Worm (Caenorhabditis elegans) whole organism, L4 larva: Measurements from ENCODE around the gene fbxa-2.

ENCODE experiments used
- F10B5.3 ChIP-seq: sonication (generic microtip); optimal IDR thresholded peaks from 2 replicates; lab custom pipeline; 2016; ENCODE audit warnings: mild to moderate bottlenecking, missing genetic modification characterization, missing compliant biosample characterization
- F26F4.8 ChIP-seq: fragments of 200-800 bp; sonication (Bioruptor generic); conservative IDR thresholded peaks from 2 replicates; pipeline ENCODE4 v1.3.6; 2022; ENCODE audit warnings: missing genetic modification characterization, missing compliant biosample characterization
- F37D6.2 ChIP-seq: sonication (generic microtip); optimal IDR thresholded peaks from 2 replicates; lab custom pipeline; 2016; ENCODE audit warnings: mild to moderate bottlenecking, missing genetic modification characterization, missing compliant biosample characterization
- F44E2.7 ChIP-seq: fragments of 200-800 bp; sonication (Bioruptor generic); IDR thresholded peaks from 2 replicates; pipeline ENCODE4 v2.1.2; 2022; ENCODE audit warnings: missing genetic modification characterization, missing compliant biosample characterization
- Y105C5A.15 ChIP-seq: fragments of 200-800 bp; sonication (Bioruptor generic); IDR thresholded peaks from 2 replicates; pipeline ENCODE4 v1.3.6; 2022; ENCODE audit warnings: missing genetic modification characterization, missing compliant biosample characterization
- Y48G9A.11 ChIP-seq: fragments of 200-800 bp; sonication (Bioruptor generic); IDR thresholded peaks from 2 replicates; pipeline ENCODE4 v1.3.6; 2022; ENCODE audit warnings: missing genetic modification reagents, missing genetic modification characterization, missing compliant biosample characterization
- Y5F2A.4 ChIP-seq: fragments of 200-800 bp; sonication (Bioruptor generic); optimal IDR thresholded peaks from 2 replicates; lab custom pipeline; 2018; ENCODE audit warnings: mild to moderate bottlenecking, missing genetic modification characterization, missing compliant biosample characterization
- Y75B8A.6 ChIP-seq: fragments of 200-800 bp; sonication (Bioruptor generic); IDR thresholded peaks from 2 replicates; pipeline ENCODE4 v1.3.6; 2022; ENCODE audit warnings: missing genetic modification reagents, missing genetic modification characterization, missing compliant biosample characterization
- ZK337.2 ChIP-seq: fragments of 200-800 bp; sonication (Bioruptor generic); IDR thresholded peaks from 2 replicates; pipeline ENCODE4 v1.3.6; 2022; ENCODE audit warnings: missing genetic modification reagents, missing genetic modification characterization, missing compliant biosample characterization
- aha-1 ChIP-seq: fragments of 150-350 bp; peaks from one replicate; lab custom pipeline; 2014; ENCODE audit warnings: missing biosample characterization, missing genetic modification characterization
- ama-1 ChIP-seq: fragments of 150-350 bp; optimal IDR thresholded peaks from 2 replicates; lab custom pipeline; 2014; ENCODE audit warnings: inconsistent platforms, mixed read lengths
- arid-1 ChIP-seq: fragments of 200-800 bp; sonication (Bioruptor generic); conservative IDR thresholded peaks from 2 replicates; pipeline ENCODE4 v1.3.6; 2022; ENCODE audit warnings: missing genetic modification reagents, missing genetic modification characterization, missing compliant biosample characterization
- ceh-62 ChIP-seq: sonication (generic microtip); optimal IDR thresholded peaks from 2 replicates; lab custom pipeline; 2017; ENCODE audit warnings: missing biosample characterization, missing genetic modification characterization
- ceh-82 ChIP-seq: sonication (generic microtip); optimal IDR thresholded peaks from 2 replicates; lab custom pipeline; 2017; ENCODE audit warnings: missing biosample characterization, missing genetic modification characterization
- ctbp-1 ChIP-seq: fragments of 200-800 bp; sonication (Bioruptor generic); IDR thresholded peaks from 2 replicates; pipeline ENCODE4 v1.3.6; 2022; ENCODE audit warnings: missing genetic modification reagents, missing genetic modification characterization, missing compliant biosample characterization
- dmd-8 ChIP-seq: fragments of 200-800 bp; sonication (Bioruptor generic); IDR thresholded peaks from 2 replicates; pipeline ENCODE4 v1.3.6; 2022; ENCODE audit warnings: missing genetic modification characterization, missing compliant biosample characterization
- duxl-1 ChIP-seq: sonication (generic microtip); optimal IDR thresholded peaks from 2 replicates; lab custom pipeline; 2016; ENCODE audit warnings: mild to moderate bottlenecking, missing genetic modification characterization, moderate library complexity, missing compliant biosample characterization; ENCODE audit not compliant: poor library complexity
- dve-1 ChIP-seq: sonication (generic microtip); optimal IDR thresholded peaks from 2 replicates; lab custom pipeline; 2017; ENCODE audit warnings: antibody characterized with exemption, mild to moderate bottlenecking, missing genetic modification characterization, missing compliant biosample characterization; ENCODE audit not compliant: insufficient read depth
- egl-43 ChIP-seq: fragments of 200-800 bp; sonication (Bioruptor generic); IDR thresholded peaks from 2 replicates; pipeline ENCODE4 v1.3.6; 2022; ENCODE audit warnings: missing genetic modification reagents, missing genetic modification characterization, missing compliant biosample characterization
- lin-15B ChIP-seq: fragments of 150-350 bp; sonication (generic microtip); optimal IDR thresholded peaks from 3 replicates; lab custom pipeline; 2014; ENCODE audit warnings: missing biosample characterization, missing genetic modification characterization
- lin-29 ChIP-seq: fragments of 200-800 bp; sonication (Bioruptor generic); IDR thresholded peaks from 2 replicates; pipeline ENCODE4 v1.3.6; 2022; ENCODE audit warnings: missing genetic modification reagents, missing genetic modification characterization, missing compliant biosample characterization
- lin-38 ChIP-seq: fragments of 200-800 bp; sonication (Bioruptor generic); IDR thresholded peaks from 2 replicates; pipeline ENCODE4 v1.3.6; 2022; ENCODE audit warnings: missing genetic modification reagents, missing genetic modification characterization, missing compliant biosample characterization
- lir-3 ChIP-seq: sonication (generic microtip); optimal IDR thresholded peaks from 2 replicates; lab custom pipeline; 2016; ENCODE audit warnings: mild to moderate bottlenecking, missing genetic modification characterization, missing compliant biosample characterization
- madf-5 ChIP-seq, 2 experiments: fragments of 200-800 bp; sonication (Bioruptor generic); IDR thresholded peaks; 2 replicates each; pipeline ENCODE4 v1.3.6; 2022; ENCODE audit warnings: missing compliant biosample characterization in 2 of 2, missing genetic modification characterization in 2 of 2
- madf-9 ChIP-seq: fragments of 200-800 bp; sonication (Bioruptor generic); conservative IDR thresholded peaks from 2 replicates; pipeline ENCODE4 v1.3.6; 2022; ENCODE audit warnings: missing genetic modification reagents, missing genetic modification characterization, missing compliant biosample characterization
- mdt-29 ChIP-seq: fragments of 200-800 bp; sonication (Bioruptor generic); IDR thresholded peaks from 2 replicates; pipeline ENCODE4 v1.3.6; 2022; ENCODE audit warnings: missing genetic modification reagents, missing genetic modification characterization, missing compliant biosample characterization
- mep-1 ChIP-seq: fragments of 150-350 bp; sonication (generic microtip); optimal IDR thresholded peaks from 3 replicates; lab custom pipeline; 2014; ENCODE audit warnings: missing biosample characterization, missing genetic modification characterization
- nhr-102 ChIP-seq: sonication (generic microtip); optimal IDR thresholded peaks from 2 replicates; lab custom pipeline; 2016; ENCODE audit warnings: mild to moderate bottlenecking, missing genetic modification characterization, moderate library complexity, missing compliant biosample characterization
- nhr-237 ChIP-seq: sonication (generic microtip); optimal IDR thresholded peaks from 2 replicates; lab custom pipeline; 2017; ENCODE audit warnings: missing biosample characterization, missing genetic modification characterization
- nhr-6 ChIP-seq: fragments of 150-350 bp; optimal IDR thresholded peaks from 2 replicates; lab custom pipeline; 2014; ENCODE audit warnings: missing biosample characterization, missing genetic modification characterization
- nhr-77 ChIP-seq: fragments of 150-350 bp; optimal IDR thresholded peaks from 2 replicates; lab custom pipeline; 2014; ENCODE audit warnings: missing biosample characterization, missing genetic modification characterization
- pha-4 ChIP-seq, 2 experiments: fragments of 150-350 bp in 1 of 2; fragments of 200-800 bp in 1 of 2; sonication (Bioruptor generic) in 1 of 2; IDR thresholded peaks in 1 of 2; optimal IDR thresholded peaks in 1 of 2; 2 replicates each; pipeline versions ENCODE4 v1.3.6 to Lab custom; 2014 to 2022; ENCODE audit warnings: missing genetic modification characterization in 2 of 2, missing genetic modification reagents in 2 of 2, missing biosample characterization in 1 of 2, missing compliant biosample characterization in 1 of 2
- php-3 ChIP-seq: fragments of 200-800 bp; sonication (Bioruptor generic); IDR thresholded peaks from 2 replicates; pipeline ENCODE4 v1.3.6; 2022; ENCODE audit warnings: missing genetic modification reagents, missing genetic modification characterization, missing compliant biosample characterization
- pqm-1 ChIP-seq: sonication (generic microtip); optimal IDR thresholded peaks from 2 replicates; lab custom pipeline; 2017; ENCODE audit warnings: missing biosample characterization, missing genetic modification characterization
- rbr-2 ChIP-seq: sonication (generic microtip); optimal IDR thresholded peaks from 2 replicates; lab custom pipeline; 2016; ENCODE audit warnings: missing genotype, missing genetic modification characterization, missing compliant biosample characterization
- sdz-12 ChIP-seq: fragments of 200-800 bp; sonication (Bioruptor generic); optimal IDR thresholded peaks from 2 replicates; lab custom pipeline; 2018; ENCODE audit warnings: mild to moderate bottlenecking, missing genetic modification characterization, missing compliant biosample characterization
- skn-1 ChIP-seq: fragments of 150-350 bp; optimal IDR thresholded peaks from 2 replicates; lab custom pipeline; 2014; ENCODE audit warnings: missing biosample characterization, missing genetic modification characterization
- spr-3 ChIP-seq: fragments of 200-800 bp; sonication (Bioruptor generic); optimal IDR thresholded peaks from 2 replicates; lab custom pipeline; 2018; ENCODE audit warnings: mild to moderate bottlenecking, missing genetic modification characterization, missing compliant biosample characterization
- unc-62 ChIP-seq, 3 experiments: fragments of 150-350 bp in 1 of 3; sonication (generic microtip); optimal IDR thresholded peaks in 2 of 3; peaks in 1 of 3; 1 replicate in 1 of 3; 2 replicates in 2 of 3; lab custom pipeline; 2014 to 2017; ENCODE audit warnings: missing biosample characterization in 3 of 3, missing genetic modification characterization in 3 of 3, missing genetic modification reagents in 3 of 3, missing genotype in 1 of 3
- vab-7 ChIP-seq: fragments of 200-800 bp; sonication (Bioruptor generic); IDR thresholded peaks from 2 replicates; pipeline ENCODE4 v1.3.6; 2022; ENCODE audit warnings: missing genetic modification reagents, missing genetic modification characterization, missing compliant biosample characterization

Gene fbxa-2

ce11 chrV:16277918-16278317 is 8.5 kb upstream of the fbxa-2 start, which contains the start of gene cyp-37B1 (continued):
- no peak for TF ChIP-seq mep-1 (tag; lab: Kevin White, UChicago)
- TF ChIP-seq vab-7 (GFP tag; lab: Robert Waterston, UW) = no peak
- TF ChIP-seq F10B5.3 (tag; lab: Kevin White, UChicago) = no peak
- TF ChIP-seq dmd-8 (GFP tag; lab: Robert Waterston, UW) = no peak
- no peak for TF ChIP-seq nhr-237 (tag; lab: Kevin White, UChicago)
- peak; percentile 87 for TF ChIP-seq dve-1 (tag; lab: Kevin White, UChicago)
- TF ChIP-seq sdz-12 (GFP tag; lab: Kevin White, UChicago) = no peak
- TF ChIP-seq ceh-82 = no peak
- TF ChIP-seq php-3 (GFP tag; lab: Robert Waterston, UW) = peak; percentile 82
- peak; percentile 73 for TF ChIP-seq nhr-102
- TF ChIP-seq nhr-77 (tag; lab: Kevin White, UChicago) = peak; percentile 87
- TF ChIP-seq Y105C5A.15 = no peak
- no peak for TF ChIP-seq F37D6.2 (tag; lab: Kevin White, UChicago)
- TF ChIP-seq duxl-1 = no peak
- TF ChIP-seq egl-43 (GFP tag; lab: Robert Waterston, UW) = no peak
- TF ChIP-seq F44E2.7 (GFP tag; lab: Robert Waterston, UW) = no peak
- TF ChIP-seq arid-1 (GFP tag; lab: Robert Waterston, UW) = no peak
- no peak for TF ChIP-seq aha-1
- TF ChIP-seq madf-9 (GFP tag; lab: Robert Waterston, UW) = no peak
- TF ChIP-seq lin-29 (GFP tag; lab: Robert Waterston, UW) = no peak
- no peak for TF ChIP-seq spr-3 (GFP tag; lab: Kevin White, UChicago)
- no peak for TF ChIP-seq Y48G9A.11 (GFP tag; lab: Robert Waterston, UW)
- TF ChIP-seq, all 104 proteins: peak for 10

DNA sequence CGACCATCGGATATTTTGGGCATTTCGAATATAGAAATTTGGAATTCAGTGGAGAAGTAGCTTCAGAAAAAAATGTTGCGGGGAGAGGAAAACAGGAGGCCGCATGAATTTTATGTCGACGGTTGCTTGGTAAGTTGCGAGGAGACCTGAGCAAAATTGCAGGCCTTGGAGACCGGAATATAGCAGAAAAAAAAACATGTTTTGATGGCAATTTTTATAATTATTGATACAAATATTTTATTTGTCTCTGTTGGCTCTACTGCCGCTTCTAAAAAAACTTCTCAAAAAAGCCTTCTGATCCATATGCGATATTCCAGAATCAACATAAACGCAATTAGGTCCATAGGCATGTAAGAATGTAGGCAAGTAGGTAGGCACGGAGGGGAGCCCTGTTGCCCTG is 5.9 kb upstream of the fbxa-2 start, which contains the start of gene pacl-1:
pacl-1 (minus strand) TSS at position 101 of the 400 bp plus-strand sequence.
- TF ChIP-seq ctbp-1 (GFP tag; lab: Robert Waterston, UW) = no peak
- TF ChIP-seq nhr-6 (tag; lab: Kevin White, UChicago) = no peak
- no peak for TF ChIP-seq pqm-1 (tag; lab: Kevin White, UChicago)
- TF ChIP-seq dmd-8 (GFP tag; lab: Robert Waterston, UW) = no peak
- TF ChIP-seq skn-1 = no peak
- no peak for TF ChIP-seq lin-29 (GFP tag; lab: Robert Waterston, UW)
- no peak for TF ChIP-seq Y5F2A.4 (GFP tag; lab: Kevin White, UChicago)
- no peak for TF ChIP-seq pha-4 (GFP tag; IDR thresholded peaks at IDR 0.05; lab: Robert Waterston, UW)
- TF ChIP-seq pha-4 (tag; optimal IDR thresholded peaks at IDR 0.05; lab: Kevin White, UChicago) = no peak
- TF ChIP-seq madf-5 (GFP tag; IDR thresholded peaks at IDR 0.05; lab: Robert Waterston, UW) = no peak
- TF ChIP-seq ama-1 (lab: Kevin White, UChicago) = no peak
- no peak for TF ChIP-seq rbr-2 (tag; lab: Kevin White, UChicago)
- no peak for TF ChIP-seq mdt-29
- no peak for TF ChIP-seq unc-62 (GFP tag; optimal IDR thresholded peaks at IDR 0.05 in 1 of 2; lab: Kevin White, UChicago)
- no peak for TF ChIP-seq unc-62 (tag; optimal IDR thresholded peaks at IDR 0.05; lab: Kevin White, UChicago)
- no peak for TF ChIP-seq aha-1

ce11 chrV:16271121-16271520 is 1.7 kb upstream of the fbxa-2 start, which contains the start of gene T13F3.6:
TSS of gene T13F3.6 (minus strand) at chrV:16271221.
- TF ChIP-seq aha-1 (no peak), ceh-62 (tag; lab: Kevin White, UChicago) (no peak), F26F4.8 (no peak), lin-38 (GFP tag; lab: Robert Waterston, UW) (no peak), dmd-8 (GFP tag; lab: Robert Waterston, UW) (no peak), ZK337.2 (GFP tag; lab: Robert Waterston, UW) (no peak), lin-15B (tag; lab: Kevin White, UChicago) (no peak), lir-3 (tag; lab: Kevin White, UChicago) (no peak), Y75B8A.6 (no peak)
